Fruit fly (Drosophila melanogaster) whole organism, embryonic: ENCODE results near the gene wit.
A peak's percentile ranks its signal among the peaks of the same experiment; 100 is the strongest.

Experiments
- Aef1 ChIP-seq: fragments of 200-800 bp; sonication (Bioruptor generic); IDR thresholded peaks from 3 replicates; pipeline ENCODE4 v1.3.6; 2022; ENCODE audit warnings: missing biosample characterization, missing genetic modification characterization
- CG10147 ChIP-seq: fragments of 200-800 bp; sonication (Bioruptor generic); optimal IDR thresholded peaks from 2 replicates; lab custom pipeline; 2019; ENCODE audit warnings: missing biosample characterization, mild to moderate bottlenecking, missing genetic modification characterization, moderate library complexity
- CG10267 ChIP-seq: fragments of 200-800 bp; sonication (Bioruptor generic); optimal IDR thresholded peaks from 2 replicates; lab custom pipeline; 2018; ENCODE audit warnings: missing biosample characterization, mild to moderate bottlenecking, missing genetic modification characterization, moderate library complexity
- CG10274 ChIP-seq: fragments of 200-800 bp; sonication (Bioruptor generic); optimal IDR thresholded peaks from 3 replicates; lab custom pipeline; 2017; ENCODE audit warnings: missing biosample characterization, mild to moderate bottlenecking, missing genetic modification characterization
- CG10959 ChIP-seq: fragments of 200-800 bp; sonication (Bioruptor generic); IDR thresholded peaks from 2 replicates; pipeline ENCODE4 v1.3.6; 2022; ENCODE audit warnings: missing biosample characterization, missing genetic modification characterization
- CG11695 ChIP-seq: fragments of 200-800 bp; sonication (Bioruptor generic); IDR thresholded peaks from 3 replicates; pipeline ENCODE4 v1.3.6; 2022; ENCODE audit warnings: missing biosample characterization, missing genetic modification characterization
- CG14710 ChIP-seq: fragments of 200-800 bp; sonication (Bioruptor generic); optimal IDR thresholded peaks from 3 replicates; lab custom pipeline; 2019; ENCODE audit warnings: missing biosample characterization, mild to moderate bottlenecking, missing genetic modification characterization, moderate library complexity
- CG15479 ChIP-seq: fragments of 200-800 bp; sonication (Bioruptor generic); optimal IDR thresholded peaks from 3 replicates; lab custom pipeline; 2019; ENCODE audit warnings: missing biosample characterization, mild to moderate bottlenecking, missing genetic modification characterization, moderate library complexity
- CG17359 ChIP-seq: fragments of 200-800 bp; sonication (Bioruptor generic); optimal IDR thresholded peaks from 3 replicates; lab custom pipeline; 2018; ENCODE audit warnings: missing biosample characterization, mild to moderate bottlenecking, missing genetic modification characterization, moderate library complexity
- CG1832 ChIP-seq: fragments of 200-800 bp; sonication (Bioruptor generic); optimal IDR thresholded peaks from 2 replicates; lab custom pipeline; 2017; ENCODE audit warnings: missing biosample characterization, mild to moderate bottlenecking, missing genetic modification characterization, inconsistent platforms
- CG18599 ChIP-seq: fragments of 200-800 bp; sonication (Bioruptor generic); optimal IDR thresholded peaks from 3 replicates; lab custom pipeline; 2017; ENCODE audit warnings: missing biosample characterization, missing genetic modification characterization, mild to moderate bottlenecking, moderate library complexity, missing genetic modification reagents
- CG2129 ChIP-seq: fragments of 200-800 bp; sonication (Bioruptor generic); IDR thresholded peaks from 2 replicates; pipeline ENCODE4 v1.3.6; 2022; ENCODE audit warnings: missing biosample characterization, missing genetic modification characterization; ENCODE audit not compliant: partially characterized antibody
- CG2202 ChIP-seq: fragments of 200-800 bp; sonication (Bioruptor generic); optimal IDR thresholded peaks from 2 replicates; lab custom pipeline; 2018; ENCODE audit warnings: missing biosample characterization, mild to moderate bottlenecking, missing genetic modification characterization
- CG2678 ChIP-seq: fragments of 200-800 bp; sonication (Bioruptor generic); optimal IDR thresholded peaks from 3 replicates; lab custom pipeline; 2019; ENCODE audit warnings: missing biosample characterization, mild to moderate bottlenecking, missing genetic modification characterization, moderate library complexity
- CG2875 ChIP-seq: fragments of 200-800 bp; sonication (Bioruptor generic); optimal IDR thresholded peaks from 2 replicates; lab custom pipeline; 2017; ENCODE audit warnings: missing biosample characterization, mild to moderate bottlenecking, missing genetic modification characterization, missing genetic modification reagents
- CG31441 ChIP-seq: fragments of 200-800 bp; sonication (Bioruptor generic); IDR thresholded peaks from 2 replicates; pipeline ENCODE4 v1.3.6; 2022; ENCODE audit warnings: missing biosample characterization, missing genetic modification characterization
- CG32767 ChIP-seq: fragments of 200-800 bp; sonication (Bioruptor generic); IDR thresholded peaks from 2 replicates; pipeline ENCODE4 v1.3.6; 2022; ENCODE audit warnings: missing biosample characterization, missing genetic modification characterization
- CG34376 ChIP-seq: fragments of 200-800 bp; sonication (Bioruptor generic); optimal IDR thresholded peaks from 2 replicates; lab custom pipeline; 2018; ENCODE audit warnings: missing biosample characterization, mild to moderate bottlenecking, missing genetic modification characterization
- CG34422 ChIP-seq: fragments of 200-800 bp; sonication (Bioruptor generic); IDR thresholded peaks from 3 replicates; pipeline ENCODE4 v1.3.6; 2022; ENCODE audit warnings: missing biosample characterization, missing genetic modification characterization
- CG43689 ChIP-seq: fragments of 200-800 bp; sonication (Bioruptor generic); IDR thresholded peaks from 2 replicates; pipeline ENCODE4 v1.3.6; 2022; ENCODE audit warnings: missing biosample characterization, missing genetic modification characterization
- CG7357 ChIP-seq: fragments of 200-800 bp; sonication (Bioruptor generic); IDR thresholded peaks from 3 replicates; pipeline ENCODE4 v1.3.6; 2022; ENCODE audit warnings: missing biosample characterization, missing genetic modification characterization
- CG8388 ChIP-seq: fragments of 200-800 bp; sonication (Bioruptor generic); optimal IDR thresholded peaks from 2 replicates; lab custom pipeline; 2019; ENCODE audit warnings: missing biosample characterization, mild to moderate bottlenecking, missing genetic modification characterization, moderate library complexity
- CG9727 ChIP-seq: fragments of 200-800 bp; sonication (Bioruptor generic); optimal IDR thresholded peaks from 3 replicates; lab custom pipeline; 2017; ENCODE audit warnings: missing biosample characterization, mild to moderate bottlenecking, missing genetic modification characterization
- CG9932 ChIP-seq: fragments of 200-800 bp; sonication (Bioruptor generic); IDR thresholded peaks from 2 replicates; pipeline ENCODE4 v1.3.6; 2022; ENCODE audit warnings: missing biosample characterization, missing genetic modification characterization
- CHES-1-like ChIP-seq: fragments of 200-800 bp; sonication (Bioruptor generic); optimal IDR thresholded peaks from 2 replicates; lab custom pipeline; 2016; ENCODE audit warnings: missing biosample characterization, missing genetic modification characterization
- Dip2 ChIP-seq: fragments of 200-800 bp; sonication (Bioruptor generic); IDR thresholded peaks from 2 replicates; pipeline ENCODE4 v1.3.6; 2022; ENCODE audit warnings: missing biosample characterization, missing genetic modification characterization
- Dll ChIP-seq: fragments of 200-800 bp; sonication (Bioruptor generic); IDR thresholded peaks from 4 replicates; pipeline ENCODE4 v1.3.6; 2022; ENCODE audit warnings: missing biosample characterization, missing genetic modification characterization; ENCODE audit not compliant: partially characterized antibody
- E2f1 ChIP-seq: fragments of 200-800 bp; sonication (Bioruptor generic); IDR thresholded peaks from 2 replicates; pipeline ENCODE4 v1.3.6; 2022; ENCODE audit warnings: missing biosample characterization, missing genetic modification characterization
- Hand ChIP-seq: fragments of 200-800 bp; sonication (Bioruptor generic); optimal IDR thresholded peaks from 2 replicates; lab custom pipeline; 2017; ENCODE audit warnings: mild to moderate bottlenecking, missing biosample characterization, missing genetic modification reagents, missing genetic modification characterization
- Hsf ChIP-seq: fragments of 200-800 bp; sonication (Bioruptor generic); optimal IDR thresholded peaks from 3 replicates; lab custom pipeline; 2016; ENCODE audit warnings: missing biosample characterization, missing genetic modification characterization
- Kr ChIP-seq: fragments of 200-800 bp; sonication (Bioruptor generic); optimal IDR thresholded peaks from 2 replicates; lab custom pipeline; 2017; ENCODE audit warnings: missing biosample characterization, mild to moderate bottlenecking, missing genetic modification characterization
- Mes4 ChIP-seq: fragments of 200-800 bp; sonication (Bioruptor generic); optimal IDR thresholded peaks from 2 replicates; lab custom pipeline; 2016; ENCODE audit warnings: missing biosample characterization, missing genetic modification characterization
- NfI ChIP-seq: fragments of 200-800 bp; sonication (Bioruptor generic); optimal IDR thresholded peaks from 3 replicates; lab custom pipeline; 2018; ENCODE audit warnings: missing biosample characterization, mild to moderate bottlenecking, missing genetic modification characterization, moderate library complexity
- ap ChIP-seq: fragments of 200-800 bp; sonication (Bioruptor generic); IDR thresholded peaks from 2 replicates; pipeline ENCODE4 v1.3.6; 2022; ENCODE audit warnings: missing biosample characterization, missing genetic modification characterization
- ato ChIP-seq: fragments of 200-800 bp; sonication (Bioruptor generic); IDR thresholded peaks from 2 replicates; pipeline ENCODE4 v1.3.6; 2022; ENCODE audit warnings: missing biosample characterization, missing genetic modification characterization; ENCODE audit not compliant: partially characterized antibody
- bab2 ChIP-seq: fragments of 200-800 bp; sonication (Bioruptor generic); optimal IDR thresholded peaks from 2 replicates; lab custom pipeline; 2016; ENCODE audit warnings: missing biosample characterization, missing genetic modification characterization
- bbx ChIP-seq: fragments of 200-800 bp; sonication (Bioruptor generic); IDR thresholded peaks from 2 replicates; pipeline ENCODE4 v1.3.6; 2022; ENCODE audit warnings: missing biosample characterization, missing genetic modification characterization; ENCODE audit not compliant: partially characterized antibody
- crc ChIP-seq: fragments of 200-800 bp; sonication (Bioruptor generic); optimal IDR thresholded peaks from 2 replicates; lab custom pipeline; 2016; ENCODE audit warnings: missing biosample characterization, missing genetic modification characterization
- disco-r ChIP-seq: fragments of 200-800 bp; sonication (Bioruptor generic); optimal IDR thresholded peaks from 2 replicates; lab custom pipeline; 2016; ENCODE audit warnings: missing biosample characterization, missing genetic modification characterization
- fd102C ChIP-seq: fragments of 200-800 bp; sonication (Bioruptor generic); optimal IDR thresholded peaks from 2 replicates; lab custom pipeline; 2018; ENCODE audit warnings: missing biosample characterization, mild to moderate bottlenecking, missing genetic modification characterization, moderate library complexity
- fd96Cb ChIP-seq: fragments of 200-800 bp; sonication (Bioruptor generic); optimal IDR thresholded peaks from 2 replicates; lab custom pipeline; 2018; ENCODE audit warnings: missing biosample characterization, mild to moderate bottlenecking, missing genetic modification characterization, moderate library complexity
- grn ChIP-seq: fragments of 200-800 bp; sonication (Bioruptor generic); optimal IDR thresholded peaks from 3 replicates; lab custom pipeline; 2017; ENCODE audit warnings: missing biosample characterization, missing genetic modification characterization
- lmd ChIP-seq: fragments of 200-800 bp; sonication (Bioruptor generic); IDR thresholded peaks from 2 replicates; pipeline ENCODE4 v1.3.6; 2022; ENCODE audit warnings: missing biosample characterization, missing genetic modification characterization
- nerfin-1 ChIP-seq: fragments of 200-800 bp; sonication (Bioruptor generic); optimal IDR thresholded peaks from 3 replicates; lab custom pipeline; 2019; ENCODE audit warnings: missing biosample characterization, mild to moderate bottlenecking, missing genetic modification characterization, moderate library complexity
- pb ChIP-seq: fragments of 200-800 bp; sonication (Bioruptor generic); optimal IDR thresholded peaks from 3 replicates; lab custom pipeline; 2016; ENCODE audit warnings: missing biosample characterization, missing genetic modification characterization
- schlank ChIP-seq: fragments of 200-800 bp; sonication (Bioruptor generic); optimal IDR thresholded peaks from 2 replicates; lab custom pipeline; 2018; ENCODE audit warnings: missing biosample characterization, mild to moderate bottlenecking, missing genetic modification characterization
- slbo ChIP-seq: fragments of 200-800 bp; sonication (Bioruptor generic); IDR thresholded peaks from 2 replicates; pipeline ENCODE4 v1.3.6; 2022; ENCODE audit warnings: missing biosample characterization, missing genetic modification characterization
- zen ChIP-seq: fragments of 200-800 bp; sonication (Bioruptor generic); optimal IDR thresholded peaks from 3 replicates; lab custom pipeline; 2018; ENCODE audit warnings: missing biosample characterization, mild to moderate bottlenecking, missing genetic modification characterization, moderate library complexity
- zf30C ChIP-seq: fragments of 200-800 bp; sonication (Bioruptor generic); optimal IDR thresholded peaks from 3 replicates; lab custom pipeline; 2018; ENCODE audit warnings: missing biosample characterization, mild to moderate bottlenecking, missing genetic modification characterization

wit gene

DNA sequence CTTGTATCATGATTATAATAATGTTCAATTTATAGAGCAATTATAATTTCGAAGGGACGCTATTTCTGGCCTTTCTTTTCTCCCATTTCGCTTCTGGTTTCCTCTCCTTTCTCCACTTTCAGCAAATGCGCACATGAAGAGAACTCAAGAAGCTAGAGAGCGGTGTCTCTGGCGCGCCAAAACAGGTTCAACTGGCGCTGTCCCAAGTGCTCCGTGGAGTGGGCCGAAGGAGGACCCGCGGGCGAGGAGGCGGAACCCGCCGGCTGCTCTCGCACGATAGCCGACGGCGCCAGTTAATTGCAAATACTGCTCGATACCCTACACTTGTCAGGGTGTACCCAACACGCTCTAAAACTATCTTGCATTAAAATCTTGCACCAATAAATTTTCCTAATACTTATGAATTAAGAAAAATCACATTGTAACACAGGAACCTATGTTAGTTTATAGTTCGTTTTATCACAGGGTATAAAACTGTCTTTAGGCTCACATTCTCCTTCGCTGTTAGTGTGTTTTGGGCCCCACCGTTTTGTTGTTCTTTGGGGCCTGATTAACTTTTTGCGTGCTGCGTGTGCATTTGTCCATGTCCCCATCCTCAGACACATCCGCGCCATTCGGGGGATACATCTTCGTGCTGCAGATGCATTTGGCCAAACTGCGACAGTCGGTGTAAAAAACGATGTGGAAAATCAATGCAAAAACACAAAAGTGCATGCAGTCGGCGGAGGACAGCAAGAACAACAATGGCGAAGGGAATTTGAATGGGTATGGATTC lies 1.1 kb downstream of the wit start (continued):
- peak; percentile 97 for TF ChIP-seq slbo (GFP tag; lab: Robert Waterston, UW)
- TF ChIP-seq zf30C (GFP tag; lab: Kevin White, UChicago), result no peak
- peak; percentile 87 for TF ChIP-seq CG11695 (GFP tag; lab: Robert Waterston, UW)
- TF ChIP-seq NfI (GFP tag; lab: Kevin White, UChicago), result peak; percentile 94
- peak; percentile 73 for TF ChIP-seq CG10959 (GFP tag; lab: Robert Waterston, UW)
- TF ChIP-seq CG2678 (tag; lab: Kevin White, UChicago), result peak; percentile 91
- peak; percentile 93 for TF ChIP-seq ap (GFP tag; lab: Robert Waterston, UW)
- TF ChIP-seq CG32767, result peak; percentile 90
- TF ChIP-seq CG10267, result peak; percentile 45
- peak; percentile 79 for TF ChIP-seq Mes4 (GFP tag; lab: Kevin White, UChicago)
- peak; percentile 92 for TF ChIP-seq CG17359 (tag; lab: Kevin White, UChicago)
- TF ChIP-seq CG7357 (GFP tag; lab: Robert Waterston, UW), result peak; percentile 87
- TF ChIP-seq CG15479 (GFP tag; lab: Kevin White, UChicago), result no peak
- peak; percentile 86 for TF ChIP-seq CG10147
- TF ChIP-seq E2f1 (GFP tag; lab: Robert Waterston, UW), result peak; percentile 87
- TF ChIP-seq CG9932 (GFP tag; lab: Robert Waterston, UW), result peak; percentile 93
- TF ChIP-seq ato, result no peak
- no peak for TF ChIP-seq bbx (GFP tag; lab: Robert Waterston, UW)
- no peak for TF ChIP-seq CG14710 (tag; lab: Kevin White, UChicago)
- peak; percentile 58 for TF ChIP-seq Hand (GFP tag; lab: Kevin White, UChicago)
- peak; percentile 92 for TF ChIP-seq Hsf
- peak; percentile 86 for TF ChIP-seq CG10274
- peak; percentile 74 for TF ChIP-seq disco-r
- TF ChIP-seq Aef1 (GFP tag; lab: Robert Waterston, UW), result peak; percentile 95
- peak; percentile 79 for TF ChIP-seq CG8388 (GFP tag; lab: Kevin White, UChicago)
- peak; percentile 88 for TF ChIP-seq CG34422
- TF ChIP-seq CG43689 (GFP tag; lab: Robert Waterston, UW), result peak; percentile 86
- TF ChIP-seq CG34376 (GFP tag; lab: Kevin White, UChicago), result no peak
- TF ChIP-seq fd102C (GFP tag; lab: Kevin White, UChicago), result peak; percentile 9
- TF ChIP-seq nerfin-1 (tag; lab: Kevin White, UChicago), result peak; percentile 55
- TF ChIP-seq zen, result peak; percentile 45
- peak; percentile 88 for TF ChIP-seq pb
- peak; percentile 33 for TF ChIP-seq bab2 (GFP tag; lab: Kevin White, UChicago)
- peak; percentile 82 for TF ChIP-seq fd96Cb (tag; lab: Kevin White, UChicago)
- TF ChIP-seq lmd (GFP tag; lab: Robert Waterston, UW), result peak; percentile 95
- no peak for TF ChIP-seq grn (GFP tag; lab: Kevin White, UChicago)
- no peak for TF ChIP-seq CG1832 (GFP tag; lab: Kevin White, UChicago)
- TF ChIP-seq Dip2 (GFP tag; lab: Robert Waterston, UW), result peak; percentile 55
- TF ChIP-seq CG9727 (GFP tag; lab: Kevin White, UChicago), result peak; percentile 84
- no peak for TF ChIP-seq Dll (GFP tag; lab: Robert Waterston, UW)
- no peak for TF ChIP-seq CG2129
- peak; percentile 77 for TF ChIP-seq schlank (tag; lab: Kevin White, UChicago)
- peak; percentile 91 for TF ChIP-seq CHES-1-like
- peak; percentile 80 for TF ChIP-seq CG31441 (GFP tag; lab: Robert Waterston, UW)
- peak; percentile 90 for TF ChIP-seq CG18599
- TF ChIP-seq CG2202, result no peak
- TF ChIP-seq crc, result peak; percentile 59
- no peak for TF ChIP-seq Kr (GFP tag; lab: Kevin White, UChicago)
- TF ChIP-seq CG2875 (GFP tag; lab: Kevin White, UChicago), result peak; percentile 54
